Worm (Caenorhabditis elegans): Measurements from ENCODE around the gene zig-10.

ce11 chrII:6391195-6391594, 7.3 kb upstream of the zig-10 start, which contains the start of gene F58F12.3:
- no peak for TF ChIP-seq skn-1 (tag; optimal IDR thresholded peaks at IDR 0.05)
- TF ChIP-seq ZK546.5 (tag; optimal IDR thresholded peaks at IDR 0.05), result no peak
- no peak for TF ChIP-seq nhr-237 (tag; optimal IDR thresholded peaks at IDR 0.05)
- no peak for TF ChIP-seq R02D3.7 (tag; optimal IDR thresholded peaks at IDR 0.05)
- no peak for TF ChIP-seq nhr-77 (tag; optimal IDR thresholded peaks at IDR 0.05)
